Fruit fly (Drosophila melanogaster) whole organism, adult: ENCODE results near the gene ng3.

Experiments
- CG5204 ChIP-seq: fragments of 200-800 bp; sonication (Bioruptor generic); optimal IDR thresholded peaks from 2 replicates; lab custom pipeline; 2016; ENCODE audit warnings: missing biosample characterization, missing genetic modification characterization
- Crg-1 ChIP-seq: fragments of 200-800 bp; sonication (Bioruptor generic); optimal IDR thresholded peaks from 2 replicates; lab custom pipeline; 2016; ENCODE audit warnings: missing biosample characterization, missing genetic modification characterization
- Hr96 ChIP-seq: fragments of 200-800 bp; sonication (Bioruptor generic); optimal IDR thresholded peaks from 2 replicates; lab custom pipeline; 2016; ENCODE audit warnings: missing biosample characterization, missing genetic modification characterization
- Mnt ChIP-seq: fragments of 200-800 bp; sonication (Bioruptor generic); optimal IDR thresholded peaks from 2 replicates; lab custom pipeline; 2016; ENCODE audit warnings: missing biosample characterization, mild to moderate bottlenecking, missing genetic modification characterization
- cnc ChIP-seq, 2 experiments: fragments of >200 bp; optimal IDR thresholded peaks; 2 replicates each; lab custom pipeline; 2017
- kay ChIP-seq: fragments of 200-800 bp; sonication (Bioruptor generic); peaks from one replicate; lab custom pipeline; 2016; ENCODE audit warnings: missing biosample characterization, missing genetic modification characterization, borderline replicate concordance
- tj ChIP-seq: fragments of 200-800 bp; sonication (Bioruptor generic); optimal IDR thresholded peaks from 3 replicates; lab custom pipeline; 2017; ENCODE audit warnings: missing biosample characterization, mild to moderate bottlenecking, missing genetic modification characterization, moderate library complexity
- toe ChIP-seq: fragments of 200-800 bp; sonication (Bioruptor generic); optimal IDR thresholded peaks from 2 replicates; lab custom pipeline; 2016; ENCODE audit warnings: missing biosample characterization, missing genetic modification characterization

DNA sequence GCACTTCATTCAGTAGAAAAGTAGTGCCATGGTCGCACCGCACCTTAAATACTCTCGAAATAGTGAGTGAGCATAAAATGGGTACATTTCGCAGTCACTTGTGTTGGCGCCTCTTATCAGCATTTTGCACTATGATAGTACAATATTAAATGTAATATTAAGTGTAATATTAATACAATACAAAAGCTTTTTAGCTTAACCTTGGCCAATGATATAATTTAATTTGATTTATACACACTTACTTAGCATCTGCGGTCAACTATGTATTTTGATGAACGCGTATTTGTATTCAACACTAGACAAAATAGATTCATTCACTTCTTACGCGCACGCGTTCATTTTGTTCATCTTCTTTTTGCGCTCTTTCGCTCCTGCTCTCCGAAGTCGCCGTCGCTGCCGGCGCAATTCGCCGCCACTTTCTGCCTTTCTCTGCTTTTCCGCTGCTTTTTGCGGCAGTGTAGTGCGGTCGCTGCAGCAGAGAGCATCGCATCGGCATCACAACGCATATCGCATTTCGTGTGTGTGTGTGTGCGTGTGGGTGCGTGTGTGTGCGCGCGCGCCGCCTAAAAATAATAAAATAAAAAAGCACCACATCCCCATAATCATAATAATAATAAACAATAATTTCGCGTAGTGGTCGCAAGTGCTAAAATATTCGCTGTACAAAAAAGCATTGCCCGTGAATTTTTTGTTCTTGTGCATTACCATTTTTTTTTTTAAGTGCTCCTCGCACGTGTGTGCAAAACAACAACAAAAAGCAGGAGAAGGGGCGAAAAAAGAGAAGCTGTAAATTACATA is 47.2 kb upstream of the ng3 start:
- TF ChIP-seq kay (GFP tag; lab: Kevin White, UChicago) (peak; percentile 53), Mnt (GFP tag; lab: Kevin White, UChicago) (peak; percentile 52), Hr96 (no peak), toe (GFP tag; lab: Kevin White, UChicago) (no peak), Crg-1 (GFP tag; lab: Kevin White, UChicago) (no peak), cnc (optimal IDR thresholded peaks at IDR 0.05; lab: Kevin White, UChicago) (no peak), CG5204 (GFP tag; lab: Kevin White, UChicago) (no peak), tj (GFP tag; lab: Kevin White, UChicago) (no peak)
